5 worm cellular contexts compared by ENCODE assay signal in genomic region chrV:8609776-8610529, ce11.
TF ChIP-seq lines count a peak whose summit lies in the region.

No protein-coding gene starts in this region.

TF ChIP-seq in whole organism, L1 larva, 84 proteins besides CTCF, POLR2A, EP300 and RAD21 (continues in another document):
- TF ChIP-seq lin-13 (GFP tag; optimal IDR thresholded peaks at IDR 0.05; lab: Kevin White, UChicago) = no peak
- TF ChIP-seq elt-2 (tag; optimal IDR thresholded peaks at IDR 0.05; lab: Kevin White, UChicago) = no peak
- TF ChIP-seq ztf-4 (tag; optimal IDR thresholded peaks at IDR 0.05; lab: Kevin White, UChicago) = no peak
- TF ChIP-seq nhr-71 (tag; optimal IDR thresholded peaks at IDR 0.05; lab: Kevin White, UChicago) = peak; percentile 0
- peak in 1 of 2 experiments; percentile 22 for TF ChIP-seq lsy-2 (tag; optimal IDR thresholded peaks at IDR 0.05; lab: Kevin White, UChicago)
- no peak for TF ChIP-seq nhr-11 (tag; optimal IDR thresholded peaks at IDR 0.05; lab: Kevin White, UChicago)
- no peak for TF ChIP-seq isw-1 (GFP tag; IDR thresholded peaks at IDR 0.05; lab: Robert Waterston, UW)
- TF ChIP-seq grh-1 (GFP tag; IDR thresholded peaks at IDR 0.05; lab: Robert Waterston, UW) = no peak
- TF ChIP-seq lin-14 (GFP tag; optimal IDR thresholded peaks at IDR 0.05; lab: Kevin White, UChicago) = peak; percentile 79
- TF ChIP-seq C04F5.9 (tag; optimal IDR thresholded peaks at IDR 0.05; lab: Kevin White, UChicago) = no peak
- no peak for TF ChIP-seq pqm-1 (tag; optimal IDR thresholded peaks at IDR 0.05; lab: Kevin White, UChicago)
- TF ChIP-seq fkh-10 (GFP tag; optimal IDR thresholded peaks at IDR 0.05; lab: Kevin White, UChicago) = no peak
- TF ChIP-seq snpc-4 (tag; optimal IDR thresholded peaks at IDR 0.05; lab: Kevin White, UChicago) = no peak
- TF ChIP-seq elt-3 (tag; optimal IDR thresholded peaks at IDR 0.05; lab: Kevin White, UChicago) = no peak
- no peak for TF ChIP-seq lin-15B (tag; optimal IDR thresholded peaks at IDR 0.05; lab: Kevin White, UChicago)
- peak; percentile 19 for TF ChIP-seq nhr-47 (tag; optimal IDR thresholded peaks at IDR 0.05; lab: Kevin White, UChicago)
- peak in 1 of 3 experiments; percentile 21 for TF ChIP-seq ceh-82 (tag; optimal IDR thresholded peaks at IDR 0.05; lab: Kevin White, UChicago)
- TF ChIP-seq snu-23 (GFP tag; optimal IDR thresholded peaks at IDR 0.05; lab: Kevin White, UChicago) = no peak
- no peak for TF ChIP-seq hlh-4 (tag; optimal IDR thresholded peaks at IDR 0.05; lab: Kevin White, UChicago)

TF ChIP-seq in whole organism, L3 larva, 47 proteins besides CTCF, POLR2A, EP300 and RAD21:
- TF ChIP-seq hmg-11 (tag; optimal IDR thresholded peaks at IDR 0.05; lab: Kevin White, UChicago) = peak; percentile 60
- peak; percentile 31 for TF ChIP-seq snpc-4 (tag; optimal IDR thresholded peaks at IDR 0.05; lab: Kevin White, UChicago)
- TF ChIP-seq mdl-1 (tag; optimal IDR thresholded peaks at IDR 0.05; lab: Kevin White, UChicago) = peak; percentile 3
- TF ChIP-seq sea-2 (GFP tag; optimal IDR thresholded peaks at IDR 0.05; lab: Kevin White, UChicago) = no peak
- TF ChIP-seq nhr-11 (tag; optimal IDR thresholded peaks at IDR 0.05; lab: Kevin White, UChicago) = no peak
- no peak for TF ChIP-seq nhr-12 (tag; optimal IDR thresholded peaks at IDR 0.05; lab: Kevin White, UChicago)
- no peak for TF ChIP-seq ceh-9 (tag; optimal IDR thresholded peaks at IDR 0.05; lab: Kevin White, UChicago)
- TF ChIP-seq nhr-43 (tag; optimal IDR thresholded peaks at IDR 0.05; lab: Kevin White, UChicago; ENCODE audit: poor library complexity, severe bottlenecking) = peak; percentile 42
- no peak for TF ChIP-seq daf-12 (tag; optimal IDR thresholded peaks at IDR 0.05; lab: Kevin White, UChicago)
- TF ChIP-seq lin-39 (tag; optimal IDR thresholded peaks at IDR 0.05; lab: Kevin White, UChicago) = peak; percentile 65
- TF ChIP-seq eor-1 (tag; optimal IDR thresholded peaks at IDR 0.05; lab: Kevin White, UChicago) = no peak
- TF ChIP-seq unc-39 (tag; optimal IDR thresholded peaks at IDR 0.05; lab: Kevin White, UChicago) = no peak
- TF ChIP-seq ceh-28 (tag; optimal IDR thresholded peaks at IDR 0.05; lab: Kevin White, UChicago) = no peak
- peak; percentile 28 for TF ChIP-seq nfya-1 (tag; optimal IDR thresholded peaks at IDR 0.05; lab: Kevin White, UChicago; ENCODE audit: insufficient read depth)
- TF ChIP-seq ztf-4 (tag; optimal IDR thresholded peaks at IDR 0.05; lab: Kevin White, UChicago) = no peak

TF ChIP-seq in whole organism, early embryonic, 17 proteins besides CTCF, POLR2A, EP300 and RAD21:
- TF ChIP-seq hmbx-1 (tag; optimal IDR thresholded peaks at IDR 0.05; lab: Kevin White, UChicago) (no peak), aly-1 (tag; optimal IDR thresholded peaks at IDR 0.05; lab: Kevin White, UChicago) (peak; percentile 18), pes-1 (GFP tag; IDR thresholded peaks at IDR 0.05; lab: Robert Waterston, UW) (no peak), B0310.2 (tag; optimal IDR thresholded peaks at IDR 0.05; lab: Kevin White, UChicago) (peak; percentile 28)

TF ChIP-seq in whole organism, midembryonic, 9 proteins besides CTCF, POLR2A, EP300 and RAD21:
- TF ChIP-seq ztf-23 (GFP tag; IDR thresholded peaks at IDR 0.05; lab: Robert Waterston, UW) = 0 out of 2 replicates have a peak, but pooled peaks have one; percentile 42
- TF ChIP-seq T22C8.4 (GFP tag; IDR thresholded peaks at IDR 0.05; lab: Robert Waterston, UW) = no peak
TF ChIP-seq in whole organism, midembryonic: peak in this region for 1.

TF ChIP-seq in whole organism, young adult, 124 proteins besides CTCF, POLR2A, EP300 and RAD21:
- TF ChIP-seq F52B5.7 (tag; optimal IDR thresholded peaks at IDR 0.05; lab: Kevin White, UChicago) (peak; percentile 22), hsf-1 (GFP tag; IDR thresholded peaks at IDR 0.05; lab: Robert Waterston, UW) (no peak), cebp-1 (GFP tag; IDR thresholded peaks at IDR 0.05; lab: Robert Waterston, UW) (no peak), cebp-1 (tag; optimal IDR thresholded peaks at IDR 0.05; lab: Kevin White, UChicago) (peak; percentile 36), lin-35 (GFP tag; optimal IDR thresholded peaks at IDR 0.05; lab: Kevin White, UChicago) (peak in 1 of 3 experiments; percentile 11), hmg-1.2 (GFP tag; IDR thresholded peaks at IDR 0.05; lab: Robert Waterston, UW) (0 out of 2 replicates have a peak, but pooled peaks have one; percentile 5), nhr-120 (GFP tag; IDR thresholded peaks at IDR 0.05; lab: Robert Waterston, UW) (0 out of 2 replicates have a peak, but pooled peaks have one; percentile 30), zfh-2 (GFP tag; conservative IDR thresholded peaks at IDR 0.05; lab: Robert Waterston, UW) (peak; percentile 54; the same call in 1 of the 2 replicates), lin-26 (GFP tag; IDR thresholded peaks at IDR 0.05; lab: Robert Waterston, UW) (peak; percentile 66; the same call in 1 of the 2 replicates), aptf-3 (GFP tag; IDR thresholded peaks at IDR 0.05; lab: Robert Waterston, UW) (0 out of 2 replicates have a peak, but pooled peaks have one; percentile 7), sdz-38 (tag; optimal IDR thresholded peaks at IDR 0.05; lab: Kevin White, UChicago) (no peak), Y95B8A.8 (GFP tag; IDR thresholded peaks at IDR 0.05; lab: Robert Waterston, UW) (no peak), nhr-90 (tag; optimal IDR thresholded peaks at IDR 0.05; lab: Kevin White, UChicago) (no peak), chd-7 (tag; optimal IDR thresholded peaks at IDR 0.05; lab: Kevin White, UChicago) (peak; percentile 38), ceh-91 (GFP tag; IDR thresholded peaks at IDR 0.05; lab: Robert Waterston, UW) (no peak), repo-1 (tag; optimal IDR thresholded peaks at IDR 0.05; lab: Kevin White, UChicago) (peak; percentile 31)
